Worm (Caenorhabditis elegans) whole organism, L1 larva: ENCODE data around the gene ttbk-2.1.
"Not testable (repeated sequence)": the region's sequence is repeated elsewhere in the genome, so short reads cannot be mapped to it uniquely, and the experiment has no call there.

Source experiments
- ceh-82 ChIP-seq, 3 experiments: fragments of 150-350 bp in 1 of 3; sonication (generic microtip) in 2 of 3; optimal IDR thresholded peaks; 2 replicates each; lab custom pipeline; 2014 to 2017; ENCODE audit warnings: missing biosample characterization in 3 of 3, missing genetic modification characterization in 3 of 3
- ceh-88 ChIP-seq: fragments of 200-800 bp; sonication (Bioruptor generic); IDR thresholded peaks from 2 replicates; pipeline ENCODE4 v1.3.6; 2022; ENCODE audit warnings: missing genetic modification characterization, missing compliant biosample characterization
- ces-1 ChIP-seq: fragments of 150-350 bp; optimal IDR thresholded peaks from 2 replicates; lab custom pipeline; 2014; ENCODE audit warnings: missing biosample characterization, missing genetic modification reagents, missing genetic modification characterization
- lin-35 ChIP-seq, 2 experiments: fragments of 150-350 bp; optimal IDR thresholded peaks; 2 replicates each; lab custom pipeline; 2014; ENCODE audit warnings: missing biosample characterization in 2 of 2, missing genetic modification characterization in 2 of 2, missing genetic modification reagents in 2 of 2
- mep-1 ChIP-seq: fragments of 150-350 bp; optimal IDR thresholded peaks from 2 replicates; lab custom pipeline; 2014; ENCODE audit warnings: missing biosample characterization, missing genetic modification characterization
- nhr-237 ChIP-seq: fragments of 150-350 bp; optimal IDR thresholded peaks from 2 replicates; lab custom pipeline; 2014; ENCODE audit warnings: missing biosample characterization, missing genetic modification characterization
- unc-62 ChIP-seq: fragments of 150-350 bp; optimal IDR thresholded peaks from 2 replicates; lab custom pipeline; 2014; ENCODE audit warnings: missing biosample characterization, missing genetic modification reagents, missing genetic modification characterization

ce11 chrIV:5264700-5265210 lies 6.3 kb downstream of the ttbk-2.1 start:
- not testable (repeated sequence) for TF ChIP-seq mep-1 (tag; lab: Kevin White, UChicago); ceh-82 (tag; optimal IDR thresholded peaks at IDR 0.05; lab: Kevin White, UChicago); ces-1; lin-35 (GFP tag; optimal IDR thresholded peaks at IDR 0.05; lab: Kevin White, UChicago); nhr-237 (tag; lab: Kevin White, UChicago); ceh-88; unc-62 (GFP tag; lab: Kevin White, UChicago)
